Worm (Caenorhabditis elegans): ENCODE measurements around the gene T09E8.4.
"Not testable (repeated sequence)": the region's sequence is repeated elsewhere in the genome, so short reads cannot be mapped to it uniquely, and the experiment has no call there.

Gene T09E8.4

ce11 chrV:13157073-13157472 lies 27.0 kb downstream of the T09E8.4 start:
- TF ChIP-seq elt-1 (tag; optimal IDR thresholded peaks at IDR 0.05; ENCODE audit: borderline replicate concordance, insufficient read depth) (no peak), unc-62 (GFP tag; optimal IDR thresholded peaks at IDR 0.05) (peak; percentile 57)

- TF ChIP-seq mep-1 (tag; optimal IDR thresholded peaks at IDR 0.05) (no peak), unc-120 (tag; optimal IDR thresholded peaks at IDR 0.05; ENCODE audit: poor library complexity, severe bottlenecking) (no peak), ztf-11 (tag; optimal IDR thresholded peaks at IDR 0.05) (no peak), flh-1 (GFP tag; optimal IDR thresholded peaks at IDR 0.05) (no peak), cnd-1 (tag; optimal IDR thresholded peaks at IDR 0.05) (no peak), unc-62 (GFP tag; optimal IDR thresholded peaks at IDR 0.05) (peak; percentile 97), ceh-39 (tag; optimal IDR thresholded peaks at IDR 0.05) (no peak), nhr-76 (tag; optimal IDR thresholded peaks at IDR 0.05) (no peak), mab-5 (tag; optimal IDR thresholded peaks at IDR 0.05) (peak; percentile 40), hlh-1 (tag; optimal IDR thresholded peaks at IDR 0.05) (peak; percentile 89), ces-1 (GFP tag; optimal IDR thresholded peaks at IDR 0.05) (no peak), snpc-4 (tag; optimal IDR thresholded peaks at IDR 0.05) (no peak)
These were observed 29.8 kb downstream of the T09E8.4 start for ce11 chrV:13154225-13154624.

ce11 chrV:13152575-13152974 lies 31.5 kb downstream of the T09E8.4 start, which contains the start of gene noca-1:
Gene noca-1 (plus strand): TSS chrV:13152919.
- TF ChIP-seq ces-1 (GFP tag; optimal IDR thresholded peaks at IDR 0.05), result no peak
- TF ChIP-seq zip-8 (tag; optimal IDR thresholded peaks at IDR 0.05), result no peak
- no peak for TF ChIP-seq elt-3 (tag; optimal IDR thresholded peaks at IDR 0.05)
- no peak for TF ChIP-seq unc-39 (tag; optimal IDR thresholded peaks at IDR 0.05)
- TF ChIP-seq lin-13 (tag; optimal IDR thresholded peaks at IDR 0.05), result no peak
- TF ChIP-seq unc-62 (GFP tag; optimal IDR thresholded peaks at IDR 0.05), result no peak
- TF ChIP-seq nhr-28 (tag; optimal IDR thresholded peaks at IDR 0.05), result no peak
- TF ChIP-seq hlh-1 (tag; optimal IDR thresholded peaks at IDR 0.05), result no peak
- TF ChIP-seq ham-2 (GFP tag; optimal IDR thresholded peaks at IDR 0.05), result no peak

ce11 chrV:13138681-13139080 lies 45.4 kb downstream of the T09E8.4 start, which contains the start of gene dhc-3:
Gene dhc-3 (plus strand): TSS chrV:13138981.
- TF ChIP-seq mab-5 (tag; optimal IDR thresholded peaks at IDR 0.05) (no peak), lin-32 (GFP tag; optimal IDR thresholded peaks at IDR 0.05) (no peak), bed-3 (GFP tag; optimal IDR thresholded peaks at IDR 0.05) (no peak), pha-4 (tag; optimal IDR thresholded peaks at IDR 0.05) (no peak), hlh-1 (tag; optimal IDR thresholded peaks at IDR 0.05) (no peak), blmp-1 (tag; optimal IDR thresholded peaks at IDR 0.05) (no peak), sem-2 (GFP tag; optimal IDR thresholded peaks at IDR 0.05) (no peak), drap-1 (GFP tag; optimal IDR thresholded peaks at IDR 0.05) (no peak), sptf-1 (tag; optimal IDR thresholded peaks at IDR 0.05) (no peak), unc-62 (GFP tag; optimal IDR thresholded peaks at IDR 0.05) (no peak), lin-13 (tag; optimal IDR thresholded peaks at IDR 0.05) (no peak), ces-1 (GFP tag; optimal IDR thresholded peaks at IDR 0.05) (no peak), nhr-76 (tag; optimal IDR thresholded peaks at IDR 0.05) (no peak), ztf-11 (tag; optimal IDR thresholded peaks at IDR 0.05) (no peak), ceh-43 (GFP tag; optimal IDR thresholded peaks at IDR 0.05) (no peak)

- no peak for TF ChIP-seq M03D4.4 (tag; optimal IDR thresholded peaks at IDR 0.05)
These were observed 46.1 kb downstream of the T09E8.4 start, which contains the start of gene clec-41 for ce11 chrV:13137955-13138354. Gene clec-41 (minus strand): TSS chrV:13138101.

DNA sequence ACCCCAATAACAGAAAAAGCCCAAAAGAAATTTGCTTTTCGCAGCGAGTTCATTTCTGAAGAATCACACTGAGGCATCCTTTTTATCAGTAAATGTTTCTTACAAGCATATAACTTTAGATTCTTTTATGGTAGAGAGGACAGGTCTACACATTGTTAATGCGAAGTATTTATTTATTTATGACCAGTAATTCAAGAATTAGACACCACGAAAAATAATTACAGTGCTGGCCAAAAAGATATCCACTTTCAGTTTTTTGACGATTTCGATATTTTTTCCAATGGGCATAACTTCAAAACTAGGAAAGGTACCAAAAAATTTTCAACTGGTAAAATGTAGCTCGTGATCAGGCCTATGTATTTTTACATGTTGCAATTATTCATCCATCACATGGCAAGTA lies 49.3 kb downstream of the T09E8.4 start, which contains the start of gene clec-225:
TSS of gene clec-225 (minus strand) at position 101 of the 400 bp plus-strand sequence.
- TF ChIP-seq bed-3 (GFP tag; optimal IDR thresholded peaks at IDR 0.05); nhr-237 (tag; optimal IDR thresholded peaks at IDR 0.05); ces-1 (GFP tag; optimal IDR thresholded peaks at IDR 0.05): not testable (repeated sequence)

DNA sequence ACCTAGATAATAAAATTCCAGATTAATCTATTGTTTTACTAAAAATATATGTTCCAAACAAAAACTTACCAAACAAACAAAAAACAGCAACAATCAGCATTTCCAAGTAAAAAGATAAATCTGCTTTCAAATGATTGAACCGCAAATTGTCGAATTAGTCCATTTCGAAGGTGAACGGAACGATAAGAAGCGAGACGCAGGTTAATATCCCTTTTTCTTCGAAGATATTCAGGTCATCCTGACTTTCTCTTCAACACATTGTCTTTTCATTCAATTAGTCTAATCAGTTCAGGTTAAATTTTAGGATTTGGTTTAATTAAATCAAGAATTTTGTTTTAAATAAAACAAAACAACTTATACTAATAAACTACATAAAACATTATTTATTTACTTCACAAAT lies 50.7 kb downstream of the T09E8.4 start, which contains the start of gene B0365.9:
TSS of gene B0365.9 (minus strand) at position 186 of the 400 bp plus-strand sequence.
- TF ChIP-seq lin-13 (tag; optimal IDR thresholded peaks at IDR 0.05), result no peak
- no peak for TF ChIP-seq elt-1 (tag; optimal IDR thresholded peaks at IDR 0.05; ENCODE audit: borderline replicate concordance, insufficient read depth)
- no peak for TF ChIP-seq nhr-12 (tag; optimal IDR thresholded peaks at IDR 0.05)
- no peak for TF ChIP-seq unc-39 (tag; optimal IDR thresholded peaks at IDR 0.05)
- TF ChIP-seq cnd-1 (tag; optimal IDR thresholded peaks at IDR 0.05), result no peak
- no peak for TF ChIP-seq lsy-2 (tag; optimal IDR thresholded peaks at IDR 0.05)
- TF ChIP-seq bed-3 (GFP tag; optimal IDR thresholded peaks at IDR 0.05), result no peak
- TF ChIP-seq zip-8 (tag; optimal IDR thresholded peaks at IDR 0.05), result no peak
- no peak for TF ChIP-seq tbx-8 (GFP tag; optimal IDR thresholded peaks at IDR 0.05)
- TF ChIP-seq ceh-43 (GFP tag; optimal IDR thresholded peaks at IDR 0.05), result no peak
- TF ChIP-seq elt-3 (tag; optimal IDR thresholded peaks at IDR 0.05), result no peak
- TF ChIP-seq unc-120 (tag; optimal IDR thresholded peaks at IDR 0.05; ENCODE audit: poor library complexity, severe bottlenecking), result no peak
- TF ChIP-seq nhr-2 (tag; optimal IDR thresholded peaks at IDR 0.05), result no peak
- TF ChIP-seq ham-2 (GFP tag; optimal IDR thresholded peaks at IDR 0.05), result no peak
- no peak for TF ChIP-seq hlh-1 (tag; optimal IDR thresholded peaks at IDR 0.05)
- no peak for TF ChIP-seq sem-2 (GFP tag; optimal IDR thresholded peaks at IDR 0.05)
- TF ChIP-seq M03D4.4 (tag; optimal IDR thresholded peaks at IDR 0.05), result no peak
- no peak for TF ChIP-seq mep-1 (tag; optimal IDR thresholded peaks at IDR 0.05)
- TF ChIP-seq sptf-1 (tag; optimal IDR thresholded peaks at IDR 0.05), result no peak

All from whole organism, mixed stage, embryonic.